Fruit fly (Drosophila melanogaster): ENCODE measurements around the gene CG10383.

DNA sequence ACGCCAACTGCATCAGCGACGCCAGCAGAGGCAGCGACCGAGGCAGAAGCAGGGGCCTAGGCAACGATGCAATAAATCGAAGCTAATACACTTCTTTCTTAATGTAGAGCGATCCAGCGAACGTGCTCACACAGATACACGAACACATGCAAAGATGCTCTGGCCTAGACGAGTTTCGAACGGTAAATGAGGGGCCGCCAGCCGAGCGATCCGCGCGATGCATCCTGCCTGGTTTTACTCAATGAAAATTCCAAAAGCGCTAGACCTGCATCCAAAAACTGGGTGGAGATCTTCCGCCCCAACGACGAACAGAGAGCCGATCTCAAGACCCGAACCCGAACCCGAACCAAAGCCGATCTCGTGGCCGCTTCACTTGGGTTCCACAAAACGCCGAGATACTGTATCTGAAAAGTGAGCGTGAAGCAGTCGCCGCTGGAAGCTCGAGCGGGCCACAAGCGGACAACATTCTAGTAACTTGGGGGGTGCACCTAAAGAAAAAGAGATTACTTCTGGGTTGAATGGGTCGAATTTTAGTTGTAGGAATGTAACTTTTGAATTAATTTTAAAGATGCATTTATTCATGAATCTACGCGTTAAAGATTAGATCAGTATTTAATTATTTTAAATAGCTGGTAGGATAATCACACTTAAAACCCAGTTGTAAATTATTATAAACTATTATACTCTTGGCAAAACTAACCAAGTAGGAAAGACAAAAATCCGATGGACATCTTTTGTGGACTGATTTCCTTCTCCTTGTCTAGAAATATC, 37.5 kb upstream of the CG10383 start:
- TF ChIP-seq fd96Ca (GFP tag; IDR thresholded peaks at IDR 0.05) (peak; percentile 11; the same call in 1 of the 3 replicates), CG8301 (tag; optimal IDR thresholded peaks at IDR 0.05) (peak; percentile 7), D1 (tag; optimal IDR thresholded peaks at IDR 0.05) (no peak)

Data from whole organism, pupa.